Worm (Caenorhabditis elegans) whole organism, midembryonic: ENCODE measurements around the gene F41C3.11.

Experiments
- T22C8.4 ChIP-seq: fragments of 200-800 bp; sonication (Bioruptor generic); IDR thresholded peaks from 2 replicates; pipeline ENCODE4 v1.3.6; 2022; ENCODE audit warnings: missing genetic modification characterization, missing compliant biosample characterization
- cog-1 ChIP-seq: sonication (generic microtip); optimal IDR thresholded peaks from 2 replicates; lab custom pipeline; 2016; ENCODE audit warnings: missing genetic modification characterization, missing compliant biosample characterization
- flt-1 ChIP-seq: fragments of 200-800 bp; sonication (Bioruptor generic); IDR thresholded peaks from 2 replicates; pipeline ENCODE4 v1.3.6; 2022; ENCODE audit warnings: missing genetic modification characterization, missing compliant biosample characterization
- klf-2 ChIP-seq: fragments of 200-800 bp; sonication (Bioruptor generic); conservative IDR thresholded peaks from 2 replicates; pipeline ENCODE4 v1.3.6; 2022; ENCODE audit warnings: missing genetic modification reagents, missing genetic modification characterization, missing compliant biosample characterization
- med-1 ChIP-seq: sonication (generic microtip); optimal IDR thresholded peaks from 2 replicates; lab custom pipeline; 2017; ENCODE audit warnings: missing genetic modification characterization, mild to moderate bottlenecking, missing compliant biosample characterization, antibody characterized with exemption, missing genetic modification reagents; ENCODE audit not compliant: insufficient read depth
- ref-1 ChIP-seq: fragments of 200-800 bp; sonication (Bioruptor generic); conservative IDR thresholded peaks from 2 replicates; pipeline ENCODE4 v1.3.6; 2022; ENCODE audit warnings: missing genetic modification reagents, missing genetic modification characterization, missing compliant biosample characterization
- tab-1 ChIP-seq: fragments of 200-800 bp; sonication (Bioruptor generic); IDR thresholded peaks from 2 replicates; pipeline ENCODE4 v1.3.6; 2022; ENCODE audit warnings: missing genetic modification characterization, missing compliant biosample characterization
- ztf-23 ChIP-seq: fragments of 200-800 bp; sonication (Bioruptor generic); IDR thresholded peaks from 2 replicates; pipeline ENCODE4 v1.3.6; 2022; ENCODE audit warnings: missing genetic modification reagents, missing genetic modification characterization, missing compliant biosample characterization
- ztf-29 ChIP-seq: fragments of 200-800 bp; sonication (Bioruptor generic); IDR thresholded peaks from 2 replicates; pipeline ENCODE4 v1.3.6; 2022; ENCODE audit warnings: missing genetic modification reagents, missing genetic modification characterization, missing compliant biosample characterization

F41C3.11 gene

DNA sequence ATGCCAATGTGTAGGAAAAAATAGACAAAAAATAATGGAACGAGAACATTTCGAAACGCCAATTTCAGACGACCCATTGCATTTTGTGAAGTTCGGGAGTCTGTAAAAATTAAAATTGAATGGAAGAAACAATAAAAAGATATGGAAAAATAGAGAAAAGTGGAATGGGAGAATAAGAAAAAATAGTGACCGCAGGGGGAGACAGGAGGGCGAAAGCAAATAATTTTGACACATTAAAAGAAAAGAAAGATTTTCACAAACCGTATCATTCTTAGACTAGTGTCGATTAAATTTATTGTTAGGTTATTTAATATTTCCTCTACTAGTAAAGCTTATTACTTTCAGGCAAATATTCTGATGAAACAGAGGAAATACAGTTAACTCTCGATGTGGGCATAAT is at the start of gene F41C3.11:
TSS of gene F41C3.11 (minus strand) at position 101 of the 400 bp plus-strand sequence.
- TF ChIP-seq ztf-23 (no peak), med-1 (GFP tag; lab: Kevin White, UChicago) (no peak), klf-2 (GFP tag; lab: Robert Waterston, UW) (no peak), ref-1 (no peak), flt-1 (GFP tag; lab: Robert Waterston, UW) (no peak), tab-1 (GFP tag; lab: Robert Waterston, UW) (no peak), T22C8.4 (GFP tag; lab: Robert Waterston, UW) (no peak), cog-1 (tag; lab: Kevin White, UChicago) (no peak), ztf-29 (GFP tag; lab: Robert Waterston, UW) (no peak)

ce11 chrII:4779753-4780152 is 46.0 kb upstream of the F41C3.11 start:
- TF ChIP-seq ref-1 (no peak), flt-1 (GFP tag; lab: Robert Waterston, UW) (no peak), med-1 (GFP tag; lab: Kevin White, UChicago) (no peak), tab-1 (GFP tag; lab: Robert Waterston, UW) (no peak), ztf-23 (no peak), T22C8.4 (GFP tag; lab: Robert Waterston, UW) (no peak), cog-1 (tag; lab: Kevin White, UChicago) (no peak), ztf-29 (GFP tag; lab: Robert Waterston, UW) (no peak)

DNA sequence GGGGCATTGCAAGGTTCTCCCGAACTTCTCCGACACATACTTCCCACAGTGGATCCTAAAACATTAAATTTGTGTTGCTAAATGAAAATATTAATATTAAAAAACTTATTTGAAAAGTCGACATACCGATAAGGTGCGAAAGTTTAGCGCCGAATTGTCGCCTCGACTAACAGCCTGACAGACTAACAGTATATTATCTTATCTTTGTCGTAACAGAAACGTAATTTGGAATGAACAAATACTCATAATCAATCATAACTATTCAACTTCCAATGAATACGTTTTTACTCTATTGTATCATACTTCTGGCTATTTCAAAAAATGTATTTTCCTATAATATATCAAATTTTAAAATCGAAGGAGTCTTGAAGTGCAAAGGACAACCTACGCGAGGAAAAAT is 43.2 kb upstream of the F41C3.11 start, which contains the start of gene F26G1.11:
TSS of gene F26G1.11 (plus strand) at position 205 of the 400 bp plus-strand sequence.
- TF ChIP-seq ztf-23 (no peak), flt-1 (GFP tag; lab: Robert Waterston, UW) (no peak), ref-1 (no peak), tab-1 (GFP tag; lab: Robert Waterston, UW) (no peak)

DNA sequence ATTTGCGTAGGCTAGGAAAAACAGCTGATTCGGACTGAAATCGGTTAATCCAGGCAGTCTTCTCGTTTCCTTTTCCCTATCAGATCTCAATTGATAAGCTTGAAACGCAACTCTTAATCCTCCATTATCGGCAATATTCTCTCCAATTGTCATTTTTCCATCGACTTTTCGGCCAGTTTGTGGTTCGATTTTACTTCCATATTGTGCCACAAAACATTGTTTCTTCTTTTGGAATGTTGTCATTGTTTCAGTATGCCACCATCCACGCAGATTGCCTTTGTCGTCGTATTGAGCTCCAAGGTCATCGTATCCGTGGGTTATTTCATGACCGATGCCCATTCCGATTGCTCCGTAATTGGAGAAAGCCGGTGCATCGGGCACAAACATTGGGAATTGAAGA is 42.1 kb upstream of the F41C3.11 start:
- TF ChIP-seq T22C8.4 (GFP tag; lab: Robert Waterston, UW) (no peak), ztf-29 (GFP tag; lab: Robert Waterston, UW) (no peak), flt-1 (GFP tag; lab: Robert Waterston, UW) (no peak), cog-1 (tag; lab: Kevin White, UChicago) (no peak), ref-1 (no peak), med-1 (GFP tag; lab: Kevin White, UChicago) (no peak), klf-2 (GFP tag; lab: Robert Waterston, UW) (no peak), ztf-23 (no peak), tab-1 (GFP tag; lab: Robert Waterston, UW) (no peak)

DNA sequence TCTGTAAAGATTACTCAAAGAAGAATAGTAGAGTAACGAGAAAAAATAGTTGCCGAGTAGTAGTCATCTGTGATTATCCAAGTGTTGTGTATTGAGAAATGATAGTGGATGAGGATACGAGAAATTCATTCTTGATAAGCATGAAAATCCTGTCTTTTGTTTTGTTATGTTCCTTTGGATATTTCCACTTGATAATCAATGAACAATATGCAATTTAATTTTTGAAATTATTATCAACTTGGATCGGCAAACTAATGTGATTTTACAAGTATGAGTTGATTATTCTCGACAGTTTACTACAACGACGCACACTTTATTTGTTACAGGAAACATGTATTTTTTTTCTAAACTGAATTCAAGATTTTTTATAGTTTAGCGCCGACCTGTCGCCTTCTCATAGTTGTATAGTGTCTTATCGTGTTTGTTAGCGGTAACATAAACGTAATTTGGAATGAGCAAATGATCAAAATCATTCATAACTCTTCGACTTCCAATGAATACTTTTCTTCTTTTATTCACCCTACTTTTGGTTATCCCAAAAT is 40.2 kb upstream of the F41C3.11 start, which contains the start of the genes F26G1.9 and F26G1.10:
TSS of gene F26G1.9 (minus strand) at position 101 of the 542 bp plus-strand sequence.
TSS of gene F26G1.10 (plus strand) at position 492 of the 542 bp plus-strand sequence.
- TF ChIP-seq ref-1 (no peak), T22C8.4 (GFP tag; lab: Robert Waterston, UW) (no peak)

DNA sequence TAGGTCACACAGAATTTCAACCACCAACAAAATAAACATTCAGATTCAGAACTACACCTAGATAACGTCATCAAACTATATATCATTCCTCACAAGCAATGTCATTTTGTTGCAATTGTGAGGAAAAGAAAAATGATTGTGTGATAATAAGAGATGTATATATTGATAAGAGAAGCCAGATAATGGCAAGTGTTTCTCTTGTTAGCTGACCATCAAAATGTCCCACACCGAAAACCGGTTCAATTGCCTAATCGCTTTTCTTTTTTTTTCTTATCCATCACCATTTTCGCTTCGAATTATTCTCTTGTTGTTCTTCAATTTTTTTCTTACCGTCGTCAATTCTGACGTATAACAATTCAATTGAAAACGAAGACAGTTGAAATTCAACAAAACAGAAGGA is 38.7 kb upstream of the F41C3.11 start:
- TF ChIP-seq flt-1 (GFP tag; lab: Robert Waterston, UW) (no peak), klf-2 (GFP tag; lab: Robert Waterston, UW) (no peak)

ce11 chrII:4771282-4771681 is 37.5 kb upstream of the F41C3.11 start, which contains the start of gene F26G1.5:
F26G1.5 (minus strand) TSS chrII:4771382.
- TF ChIP-seq ref-1 (no peak), cog-1 (tag; lab: Kevin White, UChicago) (no peak), tab-1 (GFP tag; lab: Robert Waterston, UW) (no peak), T22C8.4 (GFP tag; lab: Robert Waterston, UW) (no peak), ztf-23 (no peak), med-1 (GFP tag; lab: Kevin White, UChicago) (no peak), flt-1 (GFP tag; lab: Robert Waterston, UW) (no peak), klf-2 (GFP tag; lab: Robert Waterston, UW) (no peak), ztf-29 (GFP tag; lab: Robert Waterston, UW) (no peak)

ce11 chrII:4769886-4770285 is 36.1 kb upstream of the F41C3.11 start:
- no peak for TF ChIP-seq cog-1 (tag; lab: Kevin White, UChicago)
- no peak for TF ChIP-seq flt-1 (GFP tag; lab: Robert Waterston, UW)
- no peak for TF ChIP-seq ztf-23
- TF ChIP-seq ztf-29 (GFP tag; lab: Robert Waterston, UW), result no peak
- no peak for TF ChIP-seq med-1 (GFP tag; lab: Kevin White, UChicago)
- TF ChIP-seq tab-1 (GFP tag; lab: Robert Waterston, UW), result no peak
- no peak for TF ChIP-seq ref-1
- TF ChIP-seq T22C8.4 (GFP tag; lab: Robert Waterston, UW), result no peak
- no peak for TF ChIP-seq klf-2 (GFP tag; lab: Robert Waterston, UW)

- TF ChIP-seq T22C8.4 (GFP tag; lab: Robert Waterston, UW) (no peak), ztf-23 (no peak), ref-1 (no peak), klf-2 (GFP tag; lab: Robert Waterston, UW) (no peak), cog-1 (tag; lab: Kevin White, UChicago) (no peak), flt-1 (GFP tag; lab: Robert Waterston, UW) (no peak), med-1 (GFP tag; lab: Kevin White, UChicago) (no peak), tab-1 (GFP tag; lab: Robert Waterston, UW) (no peak), ztf-29 (GFP tag; lab: Robert Waterston, UW) (no peak)
These were observed 35.3 kb upstream of the F41C3.11 start for ce11 chrII:4769096-4769495.

DNA sequence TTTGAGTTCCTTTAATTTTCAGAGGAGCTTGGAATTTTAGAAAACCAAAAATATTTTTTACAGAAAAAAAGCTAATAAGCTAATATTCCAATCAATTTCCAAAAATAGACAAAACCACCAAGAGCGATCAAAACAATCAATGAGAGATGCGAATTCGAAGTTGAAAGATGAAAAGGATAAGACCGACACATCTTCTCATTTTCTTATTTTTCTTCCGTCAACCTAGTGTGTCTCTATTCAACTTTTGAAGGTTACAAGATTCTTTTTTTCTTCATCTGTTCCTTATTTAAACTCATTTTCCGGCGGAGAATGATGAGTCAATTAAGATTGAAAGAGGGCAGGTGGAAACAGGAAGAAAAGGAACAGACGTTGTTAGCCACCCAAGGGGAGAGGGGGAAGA is 33.9 kb upstream of the F41C3.11 start:
- no peak for TF ChIP-seq med-1 (GFP tag; lab: Kevin White, UChicago)
